Worm (Caenorhabditis elegans): ENCODE measurements around the gene ceh-36.

- TF ChIP-seq mdl-1 (tag; optimal IDR thresholded peaks at IDR 0.05) (no peak), nhr-25 (tag; optimal IDR thresholded peaks at IDR 0.05) (no peak), fos-1 (tag; optimal IDR thresholded peaks at IDR 0.05) (no peak), ama-1 (optimal IDR thresholded peaks at IDR 0.05) (no peak), skn-1 (tag; optimal IDR thresholded peaks at IDR 0.05) (no peak), mab-5 (tag; optimal IDR thresholded peaks at IDR 0.05) (no peak), snpc-4 (tag; optimal IDR thresholded peaks at IDR 0.05) (no peak), nhr-237 (tag; optimal IDR thresholded peaks at IDR 0.05) (no peak), ztf-4 (tag; optimal IDR thresholded peaks at IDR 0.05) (no peak), nhr-12 (tag; optimal IDR thresholded peaks at IDR 0.05) (no peak), unc-62 (GFP tag; optimal IDR thresholded peaks at IDR 0.05) (no peak), blmp-1 (tag; optimal IDR thresholded peaks at IDR 0.05; ENCODE audit: insufficient read depth) (no peak), zag-1 (tag; optimal IDR thresholded peaks at IDR 0.05) (no peak), ztf-1 (GFP tag; conservative IDR thresholded peaks at IDR 0.05) (no peak)
Measured at ce11 chrX:14134244-14134643, 52.1 kb downstream of the ceh-36 start, which contains the start of gene F28H6.8.
